Worm (Caenorhabditis elegans): ENCODE measurements around the gene ttr-13.

DNA sequence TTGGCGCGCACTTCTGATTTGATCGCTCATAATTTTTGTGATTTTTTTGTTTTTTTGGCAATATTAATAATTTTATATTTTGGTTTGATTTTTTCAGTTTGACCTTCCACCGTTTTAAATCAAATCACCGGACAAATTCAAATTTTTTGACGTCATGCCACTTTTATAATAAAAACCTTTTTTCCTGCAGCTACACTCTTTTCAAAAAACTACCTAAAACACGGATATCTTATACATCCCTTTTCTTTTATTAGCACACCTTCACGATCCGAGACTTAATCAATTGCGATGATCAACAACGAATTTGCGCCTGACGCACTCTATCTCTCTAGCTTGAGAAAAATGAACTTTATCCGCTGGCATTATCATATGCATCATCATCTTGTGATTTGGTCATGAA is 27.3 kb downstream of the ttr-13 start, which contains the start of gene grd-2:
- TF ChIP-seq him-1 (tag; optimal IDR thresholded peaks at IDR 0.05) (no peak), dao-5 (tag; optimal IDR thresholded peaks at IDR 0.05) (no peak)

Data from whole organism, L4/young adult.